Worm (Caenorhabditis elegans): ENCODE data around the gene ttr-37.
A peak's percentile ranks its signal among the peaks of the same experiment; 100 is the strongest.

ttr-37 gene

ce11 chrX:1358295-1358694, 21.3 kb upstream of the ttr-37 start, which contains the start of gene F56C3.3:
F56C3.3 (minus strand) TSS chrX:1358395.
- TF ChIP-seq ceh-43 (GFP tag; optimal IDR thresholded peaks at IDR 0.05) = no peak

ce11 chrX:1344818-1345217, 7.8 kb upstream of the ttr-37 start:
- no peak for TF ChIP-seq ceh-43 (GFP tag; optimal IDR thresholded peaks at IDR 0.05)
- peak; percentile 44 for TF ChIP-seq mab-5 (tag; optimal IDR thresholded peaks at IDR 0.05)
- TF ChIP-seq M03D4.4 (tag; optimal IDR thresholded peaks at IDR 0.05) = no peak
- TF ChIP-seq ces-1 (GFP tag; optimal IDR thresholded peaks at IDR 0.05) = peak; percentile 93
- peak; percentile 77 for TF ChIP-seq ceh-39 (tag; optimal IDR thresholded peaks at IDR 0.05)
- TF ChIP-seq cnd-1 (tag; optimal IDR thresholded peaks at IDR 0.05) = peak; percentile 67
- no peak for TF ChIP-seq lin-32 (GFP tag; optimal IDR thresholded peaks at IDR 0.05)
- TF ChIP-seq elt-3 (tag; optimal IDR thresholded peaks at IDR 0.05) = peak; percentile 65
- TF ChIP-seq mep-1 (tag; optimal IDR thresholded peaks at IDR 0.05) = peak; percentile 88
- TF ChIP-seq unc-39 (tag; optimal IDR thresholded peaks at IDR 0.05) = no peak
- TF ChIP-seq nhr-28 (tag; optimal IDR thresholded peaks at IDR 0.05) = no peak
- peak; percentile 50 for TF ChIP-seq nhr-76 (tag; optimal IDR thresholded peaks at IDR 0.05)
- TF ChIP-seq hlh-1 (tag; optimal IDR thresholded peaks at IDR 0.05) = peak; percentile 48
- TF ChIP-seq drap-1 (GFP tag; optimal IDR thresholded peaks at IDR 0.05) = peak; percentile 85
- peak; percentile 79 for TF ChIP-seq lin-13 (tag; optimal IDR thresholded peaks at IDR 0.05)
- peak; percentile 74 for TF ChIP-seq sptf-1 (tag; optimal IDR thresholded peaks at IDR 0.05)
- no peak for TF ChIP-seq bed-3 (GFP tag; optimal IDR thresholded peaks at IDR 0.05)
- peak; percentile 68 for TF ChIP-seq ztf-11 (tag; optimal IDR thresholded peaks at IDR 0.05)
- peak; percentile 83 for TF ChIP-seq pha-4 (tag; optimal IDR thresholded peaks at IDR 0.05)
- peak; percentile 98 for TF ChIP-seq nhr-237 (tag; optimal IDR thresholded peaks at IDR 0.05)
- peak; percentile 67 for TF ChIP-seq unc-62 (GFP tag; optimal IDR thresholded peaks at IDR 0.05)
- TF ChIP-seq ceh-83 (GFP tag; optimal IDR thresholded peaks at IDR 0.05) = no peak
- TF ChIP-seq ham-2 (GFP tag; optimal IDR thresholded peaks at IDR 0.05) = no peak
- peak; percentile 27 for TF ChIP-seq nhr-2 (tag; optimal IDR thresholded peaks at IDR 0.05)
- peak; percentile 76 for TF ChIP-seq lsy-2 (tag; optimal IDR thresholded peaks at IDR 0.05)
- TF ChIP-seq tbx-8 (GFP tag; optimal IDR thresholded peaks at IDR 0.05) = no peak
- no peak for TF ChIP-seq flh-1 (GFP tag; optimal IDR thresholded peaks at IDR 0.05)
- no peak for TF ChIP-seq zip-8 (tag; optimal IDR thresholded peaks at IDR 0.05)
- TF ChIP-seq unc-120 (tag; optimal IDR thresholded peaks at IDR 0.05; ENCODE audit: poor library complexity, severe bottlenecking) = peak; percentile 51
- peak; percentile 73 for TF ChIP-seq nhr-12 (tag; optimal IDR thresholded peaks at IDR 0.05)
- TF ChIP-seq snpc-4 (tag; optimal IDR thresholded peaks at IDR 0.05) = no peak

- no peak for TF ChIP-seq elt-3 (tag; optimal IDR thresholded peaks at IDR 0.05)
- TF ChIP-seq elt-1 (tag; optimal IDR thresholded peaks at IDR 0.05; ENCODE audit: borderline replicate concordance, insufficient read depth) = no peak
- TF ChIP-seq nhr-28 (tag; optimal IDR thresholded peaks at IDR 0.05) = no peak
- no peak for TF ChIP-seq ceh-39 (tag; optimal IDR thresholded peaks at IDR 0.05)
- TF ChIP-seq bed-3 (GFP tag; optimal IDR thresholded peaks at IDR 0.05) = no peak
- no peak for TF ChIP-seq mab-5 (tag; optimal IDR thresholded peaks at IDR 0.05)
- TF ChIP-seq ceh-43 (GFP tag; optimal IDR thresholded peaks at IDR 0.05) = no peak
- no peak for TF ChIP-seq ceh-83 (GFP tag; optimal IDR thresholded peaks at IDR 0.05)
- no peak for TF ChIP-seq mep-1 (tag; optimal IDR thresholded peaks at IDR 0.05)
- no peak for TF ChIP-seq sptf-1 (tag; optimal IDR thresholded peaks at IDR 0.05)
- no peak for TF ChIP-seq blmp-1 (tag; optimal IDR thresholded peaks at IDR 0.05)
- no peak for TF ChIP-seq nhr-2 (tag; optimal IDR thresholded peaks at IDR 0.05)
- TF ChIP-seq mls-2 (tag; optimal IDR thresholded peaks at IDR 0.05) = no peak
These were observed 7.3 kb upstream of the ttr-37 start, which contains the start of gene ins-39 for ce11 chrX:1344321-1344720. ins-39 (minus strand) TSS chrX:1344421.

- TF ChIP-seq snpc-4 (tag; optimal IDR thresholded peaks at IDR 0.05) = no peak
These were observed 2.1 kb upstream of the ttr-37 start for ce11 chrX:1338906-1339673.

Measured in whole organism, mixed stage, embryonic.